Fruit fly (Drosophila melanogaster): ENCODE measurements around the gene Kif3C.

Gene Kif3C

dm6 chr4:1156278-1156677 lies 9.0 kb downstream of the Kif3C start:
- TF ChIP-seq CG17801 (GFP tag; optimal IDR thresholded peaks at IDR 0.05; ENCODE audit: partially characterized antibody), result no peak

- TF ChIP-seq CG17801 (GFP tag; optimal IDR thresholded peaks at IDR 0.05; ENCODE audit: partially characterized antibody), result no peak
Measured at dm6 chr4:1162058-1162457, 14.8 kb downstream of the Kif3C start, which contains the start of gene CG32017. Gene CG32017 (minus strand): TSS chr4:1162158.

- TF ChIP-seq CG17801 (GFP tag; optimal IDR thresholded peaks at IDR 0.05; ENCODE audit: partially characterized antibody), result no peak
Measured at dm6 chr4:1175156-1175555, 27.9 kb downstream of the Kif3C start.

dm6 chr4:1181591-1182125 lies 34.4 kb downstream of the Kif3C start, which contains the start of gene pho:
Gene pho (minus strand): TSS chr4:1181628.
- no peak for TF ChIP-seq CG17801 (GFP tag; optimal IDR thresholded peaks at IDR 0.05; ENCODE audit: partially characterized antibody)

- TF ChIP-seq CG17801 (GFP tag; optimal IDR thresholded peaks at IDR 0.05; ENCODE audit: partially characterized antibody), result no peak
Measured at dm6 chr4:1182809-1183208, 35.5 kb downstream of the Kif3C start.

dm6 chr4:1185468-1185867 lies 38.2 kb downstream of the Kif3C start, which contains the start of gene CG33521:
Gene CG33521 (plus strand): TSS chr4:1185768.
- TF ChIP-seq CG17801 (GFP tag; optimal IDR thresholded peaks at IDR 0.05; ENCODE audit: partially characterized antibody), result no peak

- TF ChIP-seq CG17801 (GFP tag; optimal IDR thresholded peaks at IDR 0.05; ENCODE audit: partially characterized antibody), result no peak
Measured at dm6 chr4:1186828-1187227, 39.6 kb downstream of the Kif3C start.

- TF ChIP-seq CG17801 (GFP tag; optimal IDR thresholded peaks at IDR 0.05; ENCODE audit: partially characterized antibody), result no peak
Measured at dm6 chr4:1191630-1192029, 44.4 kb downstream of the Kif3C start.

- TF ChIP-seq CG17801 (GFP tag; optimal IDR thresholded peaks at IDR 0.05; ENCODE audit: partially characterized antibody), result peak; percentile 42
Measured at dm6 chr4:1196653-1197161, 49.4 kb downstream of the Kif3C start, which contains the start of gene PIP4K. Gene PIP4K (minus strand): TSS chr4:1196848.

dm6 chr4:1198599-1198998 lies 51.3 kb downstream of the Kif3C start, which contains the start of gene Mitf:
Gene Mitf (plus strand): TSS chr4:1198852.
- TF ChIP-seq CG17801 (GFP tag; optimal IDR thresholded peaks at IDR 0.05; ENCODE audit: partially characterized antibody), result no peak

dm6 chr4:1199178-1199577 lies 51.9 kb downstream of the Kif3C start:
- TF ChIP-seq CG17801 (GFP tag; optimal IDR thresholded peaks at IDR 0.05; ENCODE audit: partially characterized antibody), result peak; percentile 23

Data from ovary, adult (tissue).